Worm (Caenorhabditis elegans): Measurements from ENCODE around the gene C07D10.1.

C07D10.1 gene

DNA sequence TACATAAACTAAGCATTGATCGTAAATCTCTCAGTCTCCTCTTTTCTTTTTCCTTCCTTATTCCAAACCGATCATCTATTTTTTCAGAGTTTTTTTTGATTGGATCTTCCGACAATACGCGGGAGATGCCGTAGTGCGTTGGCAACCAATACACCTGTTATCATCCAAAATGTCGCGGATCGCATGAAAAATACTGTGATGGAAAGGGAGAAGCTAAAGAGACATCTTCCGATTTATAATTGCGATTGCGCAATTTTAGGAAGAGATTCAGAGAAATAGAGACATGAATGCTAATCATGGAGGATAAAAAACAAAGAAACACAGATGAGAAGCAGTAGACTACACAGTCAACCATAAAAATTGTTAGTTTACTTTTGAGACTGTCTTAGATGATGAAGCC, 7.6 kb downstream of the C07D10.1 start:
- peak; percentile 15 for TF ChIP-seq spr-1 (tag; optimal IDR thresholded peaks at IDR 0.05)
- TF ChIP-seq lin-15B (tag; optimal IDR thresholded peaks at IDR 0.05), result no peak
- TF ChIP-seq ZK546.5 (tag; optimal IDR thresholded peaks at IDR 0.05), result no peak
- TF ChIP-seq madf-9 (GFP tag; conservative IDR thresholded peaks at IDR 0.05), result no peak
- TF ChIP-seq hlh-11 (tag; optimal IDR thresholded peaks at IDR 0.05), result peak; percentile 48
- no peak for TF ChIP-seq nhr-25 (tag; optimal IDR thresholded peaks at IDR 0.05; ENCODE audit: borderline replicate concordance, insufficient read depth)
- peak; percentile 65 for TF ChIP-seq nhr-48 (tag; optimal IDR thresholded peaks at IDR 0.05)
- TF ChIP-seq F10B5.3 (tag; optimal IDR thresholded peaks at IDR 0.05), result no peak
- TF ChIP-seq R02D3.7 (tag; optimal IDR thresholded peaks at IDR 0.05), result no peak
- TF ChIP-seq dmd-6 (GFP tag; IDR thresholded peaks at IDR 0.05), result no peak

DNA sequence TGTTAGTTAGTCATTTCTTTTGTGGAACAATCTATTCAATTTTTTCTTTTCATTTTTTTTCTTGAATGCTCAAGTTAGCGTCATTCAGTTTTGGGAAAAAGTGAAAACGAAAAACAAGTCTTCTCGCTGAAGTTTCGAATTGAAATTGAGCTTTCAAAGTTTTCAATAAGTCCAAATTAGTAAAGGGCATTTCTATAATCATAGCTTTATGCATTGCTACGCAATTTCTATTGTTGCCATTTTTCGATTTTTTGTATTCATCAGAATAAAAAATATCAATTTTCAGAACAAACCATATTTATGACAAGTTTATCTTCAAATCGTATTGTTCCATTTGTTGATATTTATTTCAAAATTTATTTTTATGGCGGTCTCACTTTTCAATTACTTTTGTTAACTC, 9.4 kb downstream of the C07D10.1 start, which contains the start of gene srd-55:
Gene srd-55, plus strand, starts transcription at position 301 of the 400 bp plus-strand sequence.
- TF ChIP-seq skn-1 (tag; optimal IDR thresholded peaks at IDR 0.05) (no peak), egl-27 (tag; optimal IDR thresholded peaks at IDR 0.05) (no peak)

DNA sequence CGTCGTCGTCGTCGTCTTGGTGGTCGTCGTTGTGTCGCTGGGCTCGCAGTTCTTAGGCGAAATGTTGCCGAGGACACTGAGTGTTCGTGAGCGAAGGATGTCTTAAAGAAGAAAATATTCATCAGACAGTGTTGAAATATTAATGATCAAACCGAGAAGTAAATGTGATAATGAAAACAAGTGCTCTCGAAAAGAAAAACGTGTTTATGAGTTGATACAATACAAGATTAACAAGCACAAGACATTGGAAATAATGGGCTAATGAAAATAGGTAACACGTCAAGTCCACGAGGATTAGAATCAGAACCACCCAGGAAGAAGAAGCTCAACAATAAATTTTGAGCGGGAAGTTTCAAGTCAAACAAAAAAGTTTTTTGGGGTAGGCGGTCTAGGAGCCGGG, 13.1 kb downstream of the C07D10.1 start, which contains the start of gene K02A2.5:
Gene K02A2.5, minus strand, starts transcription at position 101 of the 400 bp plus-strand sequence.
- TF ChIP-seq dmd-6 (GFP tag; IDR thresholded peaks at IDR 0.05) (no peak), arid-1 (GFP tag; conservative IDR thresholded peaks at IDR 0.05) (no peak), nhr-237 (tag; optimal IDR thresholded peaks at IDR 0.05) (no peak), ceh-32 (tag; optimal IDR thresholded peaks at IDR 0.05; ENCODE audit: poor library complexity) (no peak), tag-97 (GFP tag; IDR thresholded peaks at IDR 0.05) (no peak), F37D6.2 (tag; optimal IDR thresholded peaks at IDR 0.05) (no peak), mxl-2 (GFP tag; conservative IDR thresholded peaks at IDR 0.05) (no peak)

DNA sequence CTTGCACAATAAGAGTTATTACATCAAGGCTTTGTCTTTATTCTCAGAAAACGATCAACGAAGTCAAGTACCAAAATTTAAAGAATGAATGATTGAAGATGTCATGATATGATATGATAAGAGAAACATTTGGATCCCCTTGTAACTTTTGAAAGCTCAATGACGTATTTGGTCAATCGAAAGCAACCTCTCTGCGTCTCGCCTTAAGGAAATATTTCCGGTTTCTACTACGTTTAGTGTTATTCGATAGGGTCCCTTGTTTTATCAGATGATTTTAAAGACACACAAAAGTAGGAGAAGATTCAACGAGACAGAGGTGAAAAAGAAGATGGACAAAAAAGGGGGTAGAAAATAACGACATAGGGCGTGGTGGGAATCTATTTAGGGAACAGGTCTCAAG, 14.5 kb downstream of the C07D10.1 start:
- no peak for TF ChIP-seq duxl-1 (tag; optimal IDR thresholded peaks at IDR 0.05; ENCODE audit: poor library complexity)
- TF ChIP-seq vab-7 (GFP tag; IDR thresholded peaks at IDR 0.05), result no peak
- no peak for TF ChIP-seq nhr-42 (GFP tag; IDR thresholded peaks at IDR 0.05)
- peak; percentile 35 for TF ChIP-seq nhr-28 (tag; optimal IDR thresholded peaks at IDR 0.05)
- peak; percentile 37 for TF ChIP-seq nhr-25 (tag; optimal IDR thresholded peaks at IDR 0.05; ENCODE audit: borderline replicate concordance, insufficient read depth)
- TF ChIP-seq nhr-48 (tag; optimal IDR thresholded peaks at IDR 0.05), result peak; percentile 22
- TF ChIP-seq dmd-6 (GFP tag; IDR thresholded peaks at IDR 0.05), result no peak
- TF ChIP-seq mdl-1 (tag; optimal IDR thresholded peaks at IDR 0.05), result peak in 1 of 2 experiments; percentile 61
- no peak for TF ChIP-seq Y48G9A.11 (GFP tag; IDR thresholded peaks at IDR 0.05)
- TF ChIP-seq daf-12 (tag; optimal IDR thresholded peaks at IDR 0.05), result no peak
- TF ChIP-seq hlh-11 (tag; optimal IDR thresholded peaks at IDR 0.05), result peak; percentile 29
- no peak for TF ChIP-seq snpc-4 (tag; optimal IDR thresholded peaks at IDR 0.05)
- no peak for TF ChIP-seq dmd-9 (GFP tag; IDR thresholded peaks at IDR 0.05)

DNA sequence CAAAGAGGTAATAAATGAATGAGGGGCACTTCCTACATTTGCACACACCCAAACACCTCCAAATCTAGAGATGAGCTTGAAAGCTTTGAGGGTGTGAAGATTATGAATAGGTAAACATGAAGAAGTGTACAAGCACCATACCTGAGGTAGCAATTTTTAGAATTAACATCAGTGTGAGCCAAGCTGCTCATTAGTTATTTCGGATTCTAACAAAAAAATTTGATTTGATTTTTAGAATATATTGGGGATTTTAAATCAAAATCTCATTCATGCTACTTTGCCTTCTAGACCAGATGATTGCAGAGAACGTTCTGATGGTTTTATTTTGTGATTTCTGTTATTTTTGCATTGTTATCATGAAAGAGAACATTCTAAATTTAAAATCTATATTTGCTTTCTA, 15.0 kb downstream of the C07D10.1 start:
- TF ChIP-seq nhr-42 (GFP tag; IDR thresholded peaks at IDR 0.05) (no peak), unc-62 (GFP tag; optimal IDR thresholded peaks at IDR 0.05 in 1 of 2) (peak in 1 of 2 experiments; percentile 96), unc-62 (tag; optimal IDR thresholded peaks at IDR 0.05) (no peak)

DNA sequence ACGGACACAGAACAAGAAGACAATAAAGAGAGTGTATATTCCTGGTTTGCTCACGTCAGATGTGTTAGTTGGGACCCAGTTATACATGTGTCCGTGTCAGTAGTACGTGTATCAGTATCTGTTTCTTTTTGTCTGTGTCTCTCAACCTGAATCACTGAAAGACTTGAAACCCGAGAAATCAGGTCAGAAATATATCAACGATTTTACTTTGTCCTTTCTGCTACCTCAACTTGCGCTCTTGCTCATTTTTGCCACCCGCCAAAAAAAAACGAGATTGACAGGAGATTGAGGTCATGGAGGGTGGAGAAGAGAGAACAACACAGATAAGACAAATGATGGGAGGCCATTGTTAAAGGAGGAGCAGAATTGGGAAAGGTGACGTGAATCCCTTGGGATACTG, 20.8 kb downstream of the C07D10.1 start:
- TF ChIP-seq aha-1 (tag) (peak; percentile 97), nhr-111 (GFP tag; optimal IDR thresholded peaks at IDR 0.05) (no peak), F49E8.2 (tag; optimal IDR thresholded peaks at IDR 0.05; ENCODE audit: borderline replicate concordance) (no peak), unc-62 (GFP tag; optimal IDR thresholded peaks at IDR 0.05 in 1 of 2) (peak in 1 of 2 experiments; percentile 89), unc-62 (tag; optimal IDR thresholded peaks at IDR 0.05) (no peak), T20F7.1 (GFP tag; optimal IDR thresholded peaks at IDR 0.05) (no peak), daf-12 (tag; optimal IDR thresholded peaks at IDR 0.05) (no peak), nhr-77 (tag; optimal IDR thresholded peaks at IDR 0.05) (no peak), dve-1 (tag; optimal IDR thresholded peaks at IDR 0.05; ENCODE audit: insufficient read depth) (no peak), lin-15B (tag; optimal IDR thresholded peaks at IDR 0.05) (no peak)
